Worm (Caenorhabditis elegans) whole organism, L3 larva: ENCODE measurements around the gene K02H11.9.

Source experiments
- aly-2 ChIP-seq: fragments of 150-350 bp; optimal IDR thresholded peaks from 2 replicates; lab custom pipeline; 2014; ENCODE audit warnings: missing biosample characterization, missing genetic modification characterization
- ama-1 ChIP-seq: fragments of 150-350 bp; optimal IDR thresholded peaks from 2 replicates; lab custom pipeline; 2018
- ceh-28 ChIP-seq: fragments of 150-350 bp; optimal IDR thresholded peaks from 2 replicates; lab custom pipeline; 2014; ENCODE audit warnings: missing biosample characterization, missing genetic modification reagents, missing genetic modification characterization
- elt-2 ChIP-seq: sonication (generic microtip); optimal IDR thresholded peaks from 2 replicates; lab custom pipeline; 2016; ENCODE audit warnings: missing genetic modification reagents, mild to moderate bottlenecking, missing genetic modification characterization, missing compliant biosample characterization
- fos-1 ChIP-seq: fragments of 150-350 bp; optimal IDR thresholded peaks from 2 replicates; lab custom pipeline; 2014; ENCODE audit warnings: missing biosample characterization, missing genetic modification characterization
- hmg-11 ChIP-seq: sonication (generic microtip); optimal IDR thresholded peaks from 2 replicates; lab custom pipeline; 2016; ENCODE audit warnings: missing genetic modification characterization, missing compliant biosample characterization
- nhr-237 ChIP-seq: fragments of 150-350 bp; optimal IDR thresholded peaks from 2 replicates; lab custom pipeline; 2014; ENCODE audit warnings: missing biosample characterization, missing genetic modification characterization
- pha-4 ChIP-seq: fragments of 150-350 bp; optimal IDR thresholded peaks from 2 replicates; lab custom pipeline; 2014; ENCODE audit warnings: missing biosample characterization, missing genetic modification reagents, missing genetic modification characterization

ce11 chrV:1488642-1489041 lies 48.2 kb downstream of the K02H11.9 start:
- no peak for TF ChIP-seq fos-1 (tag; lab: Kevin White, UChicago)
- TF ChIP-seq nhr-237 (tag; lab: Kevin White, UChicago) = no peak
- TF ChIP-seq ama-1 (lab: Kevin White, UChicago) = no peak
- TF ChIP-seq elt-2 = no peak
- no peak for TF ChIP-seq hmg-11
- no peak for TF ChIP-seq pha-4
- TF ChIP-seq aly-2 (tag; lab: Kevin White, UChicago) = no peak
- no peak for TF ChIP-seq ceh-28 (tag; lab: Kevin White, UChicago)
